Fruit fly (Drosophila melanogaster) whole organism, embryonic: ENCODE results near the gene CG13250.

ENCODE experiments used
- CG10431 ChIP-seq: fragments of 200-800 bp; sonication (Bioruptor generic); optimal IDR thresholded peaks from 3 replicates; lab custom pipeline; 2018; ENCODE audit warnings: missing biosample characterization, mild to moderate bottlenecking, missing genetic modification characterization
- CG14710 ChIP-seq: fragments of 200-800 bp; sonication (Bioruptor generic); optimal IDR thresholded peaks from 3 replicates; lab custom pipeline; 2019; ENCODE audit warnings: missing biosample characterization, mild to moderate bottlenecking, missing genetic modification characterization, moderate library complexity
- CG15011 ChIP-seq: fragments of 200-800 bp; sonication (Bioruptor generic); optimal IDR thresholded peaks from 3 replicates; lab custom pipeline; 2018; ENCODE audit warnings: missing biosample characterization, mild to moderate bottlenecking, missing genetic modification characterization
- CG17359 ChIP-seq: fragments of 200-800 bp; sonication (Bioruptor generic); optimal IDR thresholded peaks from 3 replicates; lab custom pipeline; 2018; ENCODE audit warnings: missing biosample characterization, mild to moderate bottlenecking, missing genetic modification characterization, moderate library complexity
- CG18262 ChIP-seq: fragments of 200-800 bp; optimal IDR thresholded peaks from 3 replicates; lab custom pipeline; 2019; ENCODE audit warnings: missing biosample characterization, mild to moderate bottlenecking, missing genetic modification characterization, moderate library complexity
- CG32772 ChIP-seq: fragments of 200-800 bp; sonication (Bioruptor generic); IDR thresholded peaks from 2 replicates; pipeline ENCODE4 v1.3.6; 2022; ENCODE audit warnings: missing biosample characterization, missing genetic modification characterization
- CG3407 ChIP-seq: fragments of 200-800 bp; sonication (Bioruptor generic); optimal IDR thresholded peaks from 2 replicates; lab custom pipeline; 2018; ENCODE audit warnings: missing biosample characterization, mild to moderate bottlenecking, missing genetic modification characterization
- CG5180 ChIP-seq: fragments of 200-800 bp; sonication (Bioruptor generic); optimal IDR thresholded peaks from 3 replicates; lab custom pipeline; 2017; ENCODE audit warnings: missing biosample characterization, missing genetic modification characterization, mild to moderate bottlenecking, moderate library complexity, missing genetic modification reagents
- CG5245 ChIP-seq: fragments of 200-800 bp; sonication (Bioruptor generic); optimal IDR thresholded peaks from 3 replicates; lab custom pipeline; 2016; ENCODE audit warnings: missing biosample characterization, missing genetic modification characterization
- CG6813 ChIP-seq: fragments of 200-800 bp; sonication (Bioruptor generic); optimal IDR thresholded peaks from 2 replicates; lab custom pipeline; 2017; ENCODE audit warnings: missing biosample characterization, missing genetic modification characterization, mild to moderate bottlenecking, moderate library complexity, missing genetic modification reagents
- CG7357 ChIP-seq: fragments of 200-800 bp; sonication (Bioruptor generic); IDR thresholded peaks from 3 replicates; pipeline ENCODE4 v1.3.6; 2022; ENCODE audit warnings: missing biosample characterization, missing genetic modification characterization
- CG7987 ChIP-seq: fragments of 200-800 bp; sonication (Bioruptor generic); optimal IDR thresholded peaks from 2 replicates; lab custom pipeline; 2018; ENCODE audit warnings: missing biosample characterization, mild to moderate bottlenecking, missing genetic modification characterization, moderate library complexity
- CG8478 ChIP-seq: fragments of >200 bp; optimal IDR thresholded peaks from 2 replicates; lab custom pipeline; 2018
- Dip2 ChIP-seq: fragments of 200-800 bp; sonication (Bioruptor generic); IDR thresholded peaks from 2 replicates; pipeline ENCODE4 v1.3.6; 2022; ENCODE audit warnings: missing biosample characterization, missing genetic modification characterization
- Dip3 ChIP-seq: fragments of 200-800 bp; sonication (Bioruptor generic); optimal IDR thresholded peaks from 3 replicates; lab custom pipeline; 2016; ENCODE audit warnings: missing biosample characterization, missing genetic modification characterization
- Dll ChIP-seq: fragments of 200-800 bp; sonication (Bioruptor generic); IDR thresholded peaks from 4 replicates; pipeline ENCODE4 v1.3.6; 2022; ENCODE audit warnings: missing biosample characterization, missing genetic modification characterization; ENCODE audit not compliant: partially characterized antibody
- Elba2 ChIP-seq: fragments of 200-800 bp; sonication (Bioruptor generic); optimal IDR thresholded peaks from 3 replicates; lab custom pipeline; 2016; ENCODE audit warnings: missing biosample characterization, missing genetic modification characterization
- Fer3 ChIP-seq: fragments of 200-800 bp; sonication (Bioruptor generic); optimal IDR thresholded peaks from 2 replicates; lab custom pipeline; 2018; ENCODE audit warnings: missing biosample characterization, mild to moderate bottlenecking, missing genetic modification characterization, moderate library complexity
- GATAe ChIP-seq: fragments of 200-800 bp; sonication (Bioruptor generic); conservative IDR thresholded peaks from 2 replicates; pipeline ENCODE4 v1.3.6; 2022; ENCODE audit warnings: missing biosample characterization, missing genetic modification characterization
- HLH3B ChIP-seq: fragments of 200-800 bp; sonication (Bioruptor generic); IDR thresholded peaks from 2 replicates; pipeline ENCODE4 v1.3.6; 2022; ENCODE audit warnings: missing biosample characterization, missing genetic modification characterization
- HLH4C ChIP-seq: fragments of 200-800 bp; sonication (Bioruptor generic); IDR thresholded peaks from 3 replicates; pipeline ENCODE4 v1.3.6; 2022; ENCODE audit warnings: missing biosample characterization, missing genetic modification characterization; ENCODE audit not compliant: partially characterized antibody
- Hmx ChIP-seq: fragments of 200-800 bp; sonication (Bioruptor generic); optimal IDR thresholded peaks from 2 replicates; lab custom pipeline; 2016; ENCODE audit warnings: missing biosample characterization, missing genetic modification characterization
- Hsf ChIP-seq: fragments of 200-800 bp; sonication (Bioruptor generic); optimal IDR thresholded peaks from 3 replicates; lab custom pipeline; 2016; ENCODE audit warnings: missing biosample characterization, missing genetic modification characterization
- Med ChIP-seq: fragments of 200-800 bp; sonication (Bioruptor generic); peaks from one replicate; lab custom pipeline; 2016; ENCODE audit warnings: missing biosample characterization, missing genetic modification characterization, mild to moderate bottlenecking, inconsistent platforms, moderate library complexity
- NC2β ChIP-seq: fragments of 200-800 bp; sonication (Bioruptor generic); optimal IDR thresholded peaks from 2 replicates; lab custom pipeline; 2016; ENCODE audit warnings: missing biosample characterization, missing genetic modification characterization
- Sox102F ChIP-seq: fragments of 200-800 bp; sonication (Bioruptor generic); optimal IDR thresholded peaks from 2 replicates; lab custom pipeline; 2018; ENCODE audit warnings: missing biosample characterization, mild to moderate bottlenecking, missing genetic modification characterization, moderate library complexity
- Trl ChIP-seq, 3 experiments: fragments of >200 bp in 2 of 3; fragments of 200-800 bp in 1 of 3; sonication (Bioruptor generic) in 1 of 3; optimal IDR thresholded peaks; 2 replicates in 1 of 3; 3 replicates in 2 of 3; lab custom pipeline; 2016 to 2017; ENCODE audit warnings: missing biosample characterization in 1 of 3, missing genetic modification characterization in 1 of 3
- Vsx1 ChIP-seq: fragments of 200-800 bp; sonication (Bioruptor generic); optimal IDR thresholded peaks from 2 replicates; lab custom pipeline; 2017; ENCODE audit warnings: missing biosample characterization, mild to moderate bottlenecking, missing genetic modification characterization, missing genetic modification reagents
- Xrp1 ChIP-seq: fragments of 200-800 bp; sonication (Bioruptor generic); IDR thresholded peaks from 2 replicates; pipeline ENCODE4 v1.3.6; 2022; ENCODE audit warnings: missing biosample characterization, missing genetic modification characterization
- aop ChIP-seq: fragments of 200-800 bp; sonication (Bioruptor generic); IDR thresholded peaks from 2 replicates; pipeline ENCODE4 v1.3.6; 2022; ENCODE audit warnings: missing biosample characterization, missing genetic modification characterization
- bab2 ChIP-seq: fragments of 200-800 bp; sonication (Bioruptor generic); optimal IDR thresholded peaks from 2 replicates; lab custom pipeline; 2016; ENCODE audit warnings: missing biosample characterization, missing genetic modification characterization
- bsh ChIP-seq, 2 experiments: fragments of 200-800 bp; sonication (Bioruptor generic); optimal IDR thresholded peaks; 2 replicates each; lab custom pipeline; 2017 to 2018; ENCODE audit warnings: mild to moderate bottlenecking in 2 of 2, missing biosample characterization in 2 of 2, missing genetic modification characterization in 2 of 2, moderate library complexity in 1 of 2
- chif ChIP-seq, 2 experiments: fragments of 200-800 bp; sonication (Bioruptor generic); optimal IDR thresholded peaks; 3 replicates each; lab custom pipeline; 2016; ENCODE audit warnings: missing biosample characterization in 2 of 2, missing genetic modification characterization in 2 of 2
- corto ChIP-seq: fragments of 200-800 bp; sonication (Bioruptor generic); optimal IDR thresholded peaks from 2 replicates; lab custom pipeline; 2016; ENCODE audit warnings: missing biosample characterization, mild to moderate bottlenecking, missing genetic modification characterization, moderate library complexity
- dysf ChIP-seq: fragments of 200-800 bp; sonication (Bioruptor generic); IDR thresholded peaks from 3 replicates; pipeline ENCODE4 v1.3.6; 2022; ENCODE audit warnings: missing biosample characterization, missing genetic modification characterization
- gcm2 ChIP-seq: fragments of 200-800 bp; sonication (Bioruptor generic); optimal IDR thresholded peaks from 2 replicates; lab custom pipeline; 2016; ENCODE audit warnings: missing biosample characterization, missing genetic modification characterization
- grn ChIP-seq: fragments of 200-800 bp; sonication (Bioruptor generic); optimal IDR thresholded peaks from 3 replicates; lab custom pipeline; 2017; ENCODE audit warnings: missing biosample characterization, missing genetic modification characterization
- hbn ChIP-seq: fragments of 200-800 bp; sonication (Bioruptor generic); IDR thresholded peaks from 2 replicates; pipeline ENCODE4 v1.3.6; 2022; ENCODE audit warnings: missing biosample characterization, missing genetic modification characterization; ENCODE audit not compliant: partially characterized antibody
- lbe ChIP-seq: fragments of 200-800 bp; sonication (Bioruptor generic); optimal IDR thresholded peaks from 2 replicates; lab custom pipeline; 2016; ENCODE audit warnings: missing biosample characterization, mild to moderate bottlenecking, missing genetic modification characterization
- nau ChIP-seq: fragments of 200-800 bp; sonication (Bioruptor generic); optimal IDR thresholded peaks from 3 replicates; lab custom pipeline; 2017; ENCODE audit warnings: missing biosample characterization, mild to moderate bottlenecking, missing genetic modification characterization, missing genetic modification reagents
- nmo ChIP-seq: fragments of 200-800 bp; sonication (Bioruptor generic); optimal IDR thresholded peaks from 2 replicates; lab custom pipeline; 2018; ENCODE audit warnings: missing biosample characterization, mild to moderate bottlenecking, missing genetic modification characterization, moderate library complexity
- nom ChIP-seq: fragments of 200-800 bp; sonication (Bioruptor generic); optimal IDR thresholded peaks from 2 replicates; lab custom pipeline; 2017; ENCODE audit warnings: missing biosample characterization, missing genetic modification characterization, mild to moderate bottlenecking, moderate library complexity, missing genetic modification reagents
- pnt ChIP-seq: fragments of 200-800 bp; sonication (Bioruptor generic); optimal IDR thresholded peaks from 3 replicates; lab custom pipeline; 2016; ENCODE audit warnings: missing biosample characterization, missing genetic modification characterization
- prd ChIP-seq, 3 experiments: fragments of >200 bp in 2 of 3; fragments of 200-800 bp in 1 of 3; sonication (Bioruptor generic) in 1 of 3; optimal IDR thresholded peaks in 2 of 3; IDR thresholded peaks in 1 of 3; 2 replicates in 2 of 3; 3 replicates in 1 of 3; pipeline versions ENCODE4 v1.3.6 to Lab custom; 2017 to 2022; ENCODE audit warnings: missing biosample characterization in 1 of 3, missing genetic modification characterization in 1 of 3
- ro ChIP-seq: fragments of 200-800 bp; sonication (Bioruptor generic); IDR thresholded peaks from 2 replicates; pipeline ENCODE4 v1.3.6; 2022; ENCODE audit warnings: missing biosample characterization, missing genetic modification characterization
- scrt ChIP-seq: fragments of 200-800 bp; sonication (Bioruptor generic); optimal IDR thresholded peaks from 2 replicates; lab custom pipeline; 2018; ENCODE audit warnings: missing biosample characterization, mild to moderate bottlenecking, missing genetic modification characterization, moderate library complexity
- sd ChIP-seq: fragments of 200-800 bp; sonication (Bioruptor generic); optimal IDR thresholded peaks from 3 replicates; lab custom pipeline; 2018; ENCODE audit warnings: missing biosample characterization, mild to moderate bottlenecking, missing genetic modification characterization, moderate library complexity
- vvl ChIP-seq: fragments of 200-800 bp; sonication (Bioruptor generic); IDR thresholded peaks from 2 replicates; pipeline ENCODE4 v1.3.6; 2022; ENCODE audit warnings: missing biosample characterization, missing genetic modification characterization
- z ChIP-seq: fragments of 200-800 bp; sonication (Bioruptor generic); IDR thresholded peaks from 3 replicates; pipeline ENCODE4 v1.3.6; 2022; ENCODE audit warnings: missing biosample characterization, missing genetic modification characterization

The CG13250 gene

DNA sequence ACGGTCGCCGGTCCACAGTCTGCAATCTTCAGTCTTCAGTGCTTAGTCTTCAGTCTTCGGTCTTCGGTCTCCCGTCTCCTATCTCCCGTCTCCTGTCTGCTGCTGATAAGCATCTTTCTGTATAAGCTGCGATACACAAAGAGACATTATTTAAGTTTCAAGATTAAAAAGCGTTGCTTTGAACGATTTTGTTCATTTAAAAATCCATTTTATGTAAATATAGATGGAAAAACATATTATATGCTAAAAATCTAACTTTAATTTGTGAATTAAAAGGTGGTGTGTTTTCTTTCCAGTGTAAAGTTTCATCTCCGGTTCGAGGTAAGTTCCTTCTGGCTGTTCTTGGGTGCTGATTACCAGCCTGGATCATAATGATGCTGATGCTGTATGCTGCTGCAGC lies 15.8 kb downstream of the CG13250 start:
- TF ChIP-seq grn (GFP tag; lab: Kevin White, UChicago) (peak; percentile 24), Fer3 (no peak), lbe (peak; percentile 37), CG5245 (GFP tag; lab: Kevin White, UChicago) (no peak), hbn (no peak), nom (GFP tag; lab: Kevin White, UChicago) (peak; percentile 17), corto (GFP tag; lab: Kevin White, UChicago) (peak; percentile 45), bsh (GFP tag; optimal IDR thresholded peaks at IDR 0.05; lab: Kevin White, UChicago) (peak in 1 of 2 experiments; percentile 24)

- TF ChIP-seq CG17359 (tag; lab: Kevin White, UChicago), result peak; percentile 7
- TF ChIP-seq z (GFP tag; lab: Robert Waterston, UW), result no peak
- no peak for TF ChIP-seq CG3407 (GFP tag; lab: Kevin White, UChicago)
- no peak for TF ChIP-seq GATAe
- TF ChIP-seq CG10431 (GFP tag; lab: Kevin White, UChicago), result no peak
- TF ChIP-seq CG15011 (GFP tag; lab: Kevin White, UChicago), result no peak
- no peak for TF ChIP-seq Dip3 (GFP tag; lab: Kevin White, UChicago)
- TF ChIP-seq bab2 (GFP tag; lab: Kevin White, UChicago), result no peak
- peak; percentile 74 for TF ChIP-seq Med (GFP tag; lab: Kevin White, UChicago)
- no peak; the same call in 1 of the 2 replicates for TF ChIP-seq CG32772 (GFP tag; lab: Robert Waterston, UW)
- TF ChIP-seq nmo (GFP tag; lab: Kevin White, UChicago), result no peak
- TF ChIP-seq prd (optimal IDR thresholded peaks at IDR 0.05; lab: Kevin White, UChicago), result no peak
- no peak; the same call in 2 of the 3 replicates for TF ChIP-seq prd (GFP tag; IDR thresholded peaks at IDR 0.05; lab: Robert Waterston, UW)
- TF ChIP-seq Dll (GFP tag; lab: Robert Waterston, UW), result no peak
- no peak for TF ChIP-seq CG5180
- no peak for TF ChIP-seq Elba2 (GFP tag; lab: Kevin White, UChicago)
- peak; percentile 3 for TF ChIP-seq CG14710 (tag; lab: Kevin White, UChicago)
- TF ChIP-seq Hsf, result no peak
- no peak for TF ChIP-seq CG8478
- no peak for TF ChIP-seq aop (GFP tag; lab: Robert Waterston, UW)
- no peak for TF ChIP-seq CG6813 (GFP tag; lab: Kevin White, UChicago)
- TF ChIP-seq vvl, result peak; percentile 46; the same call in 1 of the 2 replicates
- TF ChIP-seq Xrp1 (GFP tag; lab: Robert Waterston, UW), result peak; percentile 42; the same call in 1 of the 2 replicates
- no peak for TF ChIP-seq Trl (optimal IDR thresholded peaks at IDR 0.05; lab: Kevin White, UChicago)
- TF ChIP-seq Trl (GFP tag; optimal IDR thresholded peaks at IDR 0.05; lab: Kevin White, UChicago), result peak; percentile 25
- TF ChIP-seq dysf (GFP tag; lab: Robert Waterston, UW), result no peak
- no peak for TF ChIP-seq Hmx (GFP tag; lab: Kevin White, UChicago)
- TF ChIP-seq grn (GFP tag; lab: Kevin White, UChicago), result peak; percentile 77
- TF ChIP-seq CG18262 (tag; lab: Kevin White, UChicago), result peak; percentile 25
- no peak for TF ChIP-seq NC2β (GFP tag; lab: Kevin White, UChicago)
- TF ChIP-seq nau, result no peak
- no peak for TF ChIP-seq CG7357 (GFP tag; lab: Robert Waterston, UW)
- no peak for TF ChIP-seq CG7987 (GFP tag; lab: Kevin White, UChicago)
- no peak for TF ChIP-seq chif (GFP tag; optimal IDR thresholded peaks at IDR 0.05; lab: Kevin White, UChicago)
- no peak for TF ChIP-seq gcm2 (GFP tag; lab: Kevin White, UChicago)
- TF ChIP-seq pnt, result no peak
- TF ChIP-seq HLH4C (GFP tag; lab: Robert Waterston, UW), result no peak
- TF ChIP-seq Sox102F (GFP tag; lab: Kevin White, UChicago), result peak; percentile 17
- no peak for TF ChIP-seq Dip2 (GFP tag; lab: Robert Waterston, UW)
- TF ChIP-seq ro (GFP tag; lab: Robert Waterston, UW), result no peak
- TF ChIP-seq scrt (GFP tag; lab: Kevin White, UChicago), result no peak
- TF ChIP-seq HLH3B, result no peak
- no peak for TF ChIP-seq sd (tag; lab: Kevin White, UChicago)
- TF ChIP-seq Vsx1, result no peak
Measured at dm6 chr3L:20551862-20552261, 18.4 kb downstream of the CG13250 start.
